Worm (Caenorhabditis elegans) whole organism, L1 larva: Measurements from ENCODE around the gene W02D7.6.

Source experiments
- elt-3 ChIP-seq, 6 experiments: fragments of 150-350 bp in 1 of 6; sonication (generic microtip); optimal IDR thresholded peaks; 2 replicates each; lab custom pipeline; 2017 to 2018; ENCODE audit warnings: missing biosample characterization in 6 of 6, missing genetic modification characterization in 6 of 6, inconsistent platforms in 1 of 6
- hlh-17 ChIP-seq: fragments of 200-800 bp; sonication (Bioruptor generic); optimal IDR thresholded peaks from 2 replicates; lab custom pipeline; 2018; ENCODE audit warnings: missing genetic modification characterization, mild to moderate bottlenecking, missing compliant biosample characterization, moderate library complexity, borderline replicate concordance
- lin-13 ChIP-seq: fragments of 150-350 bp; optimal IDR thresholded peaks from 2 replicates; lab custom pipeline; 2014; ENCODE audit warnings: missing biosample characterization, missing genetic modification reagents, missing genetic modification characterization
- lin-15B ChIP-seq: fragments of 150-350 bp; sonication (generic microtip); optimal IDR thresholded peaks from 3 replicates; lab custom pipeline; 2014; ENCODE audit warnings: missing biosample characterization, missing genetic modification characterization
- lin-39 ChIP-seq: fragments of 150-350 bp; optimal IDR thresholded peaks from 2 replicates; lab custom pipeline; 2014; ENCODE audit warnings: missing biosample characterization, missing genetic modification reagents, missing genetic modification characterization
- skn-1 ChIP-seq: fragments of 150-350 bp; optimal IDR thresholded peaks from 2 replicates; lab custom pipeline; 2014; ENCODE audit warnings: missing biosample characterization, missing genetic modification characterization
- unc-62 ChIP-seq: fragments of 150-350 bp; optimal IDR thresholded peaks from 2 replicates; lab custom pipeline; 2014; ENCODE audit warnings: missing biosample characterization, missing genetic modification reagents, missing genetic modification characterization
- zag-1 ChIP-seq: fragments of 150-350 bp; optimal IDR thresholded peaks from 2 replicates; lab custom pipeline; 2014; ENCODE audit warnings: missing biosample characterization, missing genetic modification characterization

- TF ChIP-seq lin-39 (tag; lab: Kevin White, UChicago), result peak; percentile 81
- peak; percentile 16 to 80 (median 29) for TF ChIP-seq elt-3 (tag; optimal IDR thresholded peaks at IDR 0.05; lab: Kevin White, UChicago)
- TF ChIP-seq lin-13 (GFP tag; lab: Kevin White, UChicago), result peak; percentile 59
- no peak for TF ChIP-seq unc-62 (GFP tag; lab: Kevin White, UChicago)
- no peak for TF ChIP-seq hlh-17 (GFP tag; lab: Kevin White, UChicago)
- TF ChIP-seq zag-1 (tag; lab: Kevin White, UChicago), result no peak
- peak; percentile 71 for TF ChIP-seq skn-1 (tag; lab: Kevin White, UChicago)
- peak; percentile 46 for TF ChIP-seq lin-15B (tag; lab: Kevin White, UChicago)
Measured at ce11 chrV:8348959-8349389, 47.7 kb upstream of the W02D7.6 start.
